Fruit fly (Drosophila melanogaster) whole organism, embryonic: Measurements from ENCODE around the gene fliI.

ENCODE experiments used
- Aef1 ChIP-seq: fragments of 200-800 bp; sonication (Bioruptor generic); IDR thresholded peaks from 3 replicates; pipeline ENCODE4 v1.3.6; 2022; ENCODE audit warnings: missing biosample characterization, missing genetic modification characterization
- B-H1 ChIP-seq: fragments of 200-800 bp; sonication (Bioruptor generic); IDR thresholded peaks from 3 replicates; pipeline ENCODE4 v1.3.6; 2022; ENCODE audit warnings: missing biosample characterization, missing genetic modification characterization
- Bgb ChIP-seq: fragments of 200-800 bp; sonication (Bioruptor generic); IDR thresholded peaks from 2 replicates; pipeline ENCODE4 v1.3.6; 2022; ENCODE audit warnings: missing biosample characterization, missing genetic modification characterization; ENCODE audit not compliant: partially characterized antibody
- CG11560 ChIP-seq: fragments of 200-800 bp; sonication (Bioruptor generic); IDR thresholded peaks from 3 replicates; pipeline ENCODE4 v1.3.6; 2022; ENCODE audit warnings: missing biosample characterization, missing genetic modification characterization
- CG12391 ChIP-seq: fragments of 200-800 bp; sonication (Bioruptor generic); optimal IDR thresholded peaks from 3 replicates; lab custom pipeline; 2018; ENCODE audit warnings: missing biosample characterization, mild to moderate bottlenecking, missing genetic modification characterization, moderate library complexity
- CG13775 ChIP-seq: fragments of 200-800 bp; sonication (Bioruptor generic); optimal IDR thresholded peaks from 3 replicates; lab custom pipeline; 2017; ENCODE audit warnings: missing biosample characterization, mild to moderate bottlenecking, missing genetic modification characterization
- CG15073 ChIP-seq: fragments of 200-800 bp; sonication (Bioruptor generic); optimal IDR thresholded peaks from 2 replicates; lab custom pipeline; 2016; ENCODE audit warnings: missing biosample characterization, missing genetic modification characterization
- CG17612 ChIP-seq: fragments of 200-800 bp; sonication (Bioruptor generic); IDR thresholded peaks from 2 replicates; pipeline ENCODE4 v1.3.6; 2022; ENCODE audit warnings: missing biosample characterization, missing genetic modification characterization
- CG2712 ChIP-seq: fragments of 200-800 bp; optimal IDR thresholded peaks from 3 replicates; lab custom pipeline; 2019; ENCODE audit warnings: missing biosample characterization, mild to moderate bottlenecking, missing genetic modification characterization, moderate library complexity
- CG32767 ChIP-seq: fragments of 200-800 bp; sonication (Bioruptor generic); IDR thresholded peaks from 2 replicates; pipeline ENCODE4 v1.3.6; 2022; ENCODE audit warnings: missing biosample characterization, missing genetic modification characterization
- CG33213 ChIP-seq: fragments of 200-800 bp; sonication (Bioruptor generic); optimal IDR thresholded peaks from 3 replicates; lab custom pipeline; 2016; ENCODE audit warnings: missing biosample characterization, missing genetic modification characterization
- CG3407 ChIP-seq: fragments of 200-800 bp; sonication (Bioruptor generic); optimal IDR thresholded peaks from 2 replicates; lab custom pipeline; 2018; ENCODE audit warnings: missing biosample characterization, mild to moderate bottlenecking, missing genetic modification characterization
- CG4282 ChIP-seq: fragments of 200-800 bp; sonication (Bioruptor generic); optimal IDR thresholded peaks from 2 replicates; lab custom pipeline; 2016; ENCODE audit warnings: missing biosample characterization, missing genetic modification characterization
- CG4404 ChIP-seq: fragments of 200-800 bp; sonication (Bioruptor generic); IDR thresholded peaks from 2 replicates; pipeline ENCODE4 v1.3.6; 2022; ENCODE audit warnings: missing biosample characterization, missing genetic modification characterization
- CG6689 ChIP-seq: fragments of 200-800 bp; sonication (Bioruptor generic); IDR thresholded peaks from 2 replicates; pipeline ENCODE4 v1.3.6; 2022; ENCODE audit warnings: missing biosample characterization, missing genetic modification characterization
- CG8281 ChIP-seq: fragments of 200-800 bp; sonication (Bioruptor generic); optimal IDR thresholded peaks from 2 replicates; lab custom pipeline; 2018; ENCODE audit warnings: missing biosample characterization, mild to moderate bottlenecking, missing genetic modification characterization, moderate library complexity
- CTCF ChIP-seq: fragments of 200-800 bp; sonication (Bioruptor generic); optimal IDR thresholded peaks from 2 replicates; lab custom pipeline; 2017; ENCODE audit warnings: missing biosample characterization, mild to moderate bottlenecking, missing genetic modification characterization, moderate library complexity
- Ets97D ChIP-seq: fragments of 200-800 bp; sonication (Bioruptor generic); optimal IDR thresholded peaks from 3 replicates; lab custom pipeline; 2016; ENCODE audit warnings: missing biosample characterization, missing genetic modification characterization
- HmgD ChIP-seq: fragments of 200-800 bp; sonication (Bioruptor generic); optimal IDR thresholded peaks from 3 replicates; lab custom pipeline; 2016; ENCODE audit warnings: missing biosample characterization, missing genetic modification characterization
- Lhr ChIP-seq: fragments of 200-800 bp; sonication (Bioruptor generic); optimal IDR thresholded peaks from 3 replicates; lab custom pipeline; 2017; ENCODE audit warnings: mild to moderate bottlenecking, missing biosample characterization, missing genetic modification reagents, missing genetic modification characterization
- Pdp1 ChIP-seq, 2 experiments: fragments of 200-800 bp; sonication (Bioruptor generic); optimal IDR thresholded peaks; 3 replicates each; lab custom pipeline; 2016; ENCODE audit warnings: missing biosample characterization in 2 of 2, missing genetic modification characterization in 2 of 2, mild to moderate bottlenecking in 1 of 2, moderate library complexity in 1 of 2
- Ravus ChIP-seq: fragments of 200-800 bp; sonication (Bioruptor generic); IDR thresholded peaks from 2 replicates; pipeline ENCODE4 v1.3.6; 2022; ENCODE audit warnings: missing biosample characterization, missing genetic modification characterization
- Sin3A ChIP-seq: fragments of >200 bp; optimal IDR thresholded peaks from 2 replicates; lab custom pipeline; 2018
- Stat92E ChIP-seq, 3 experiments: fragments of >200 bp in 2 of 3; fragments of 200-800 bp in 1 of 3; sonication (Bioruptor generic) in 1 of 3; optimal IDR thresholded peaks; 2 replicates each; lab custom pipeline; 2017 to 2019; ENCODE audit warnings: missing biosample characterization in 3 of 3, missing genetic modification characterization in 3 of 3, mild to moderate bottlenecking in 1 of 3, moderate library complexity in 1 of 3
- Trl ChIP-seq, 3 experiments: fragments of >200 bp in 2 of 3; fragments of 200-800 bp in 1 of 3; sonication (Bioruptor generic) in 1 of 3; optimal IDR thresholded peaks; 2 replicates in 1 of 3; 3 replicates in 2 of 3; lab custom pipeline; 2016 to 2017; ENCODE audit warnings: missing biosample characterization in 1 of 3, missing genetic modification characterization in 1 of 3
- ac ChIP-seq: fragments of 200-800 bp; sonication (Bioruptor generic); optimal IDR thresholded peaks from 3 replicates; lab custom pipeline; 2017; ENCODE audit warnings: missing biosample characterization, mild to moderate bottlenecking, missing genetic modification characterization
- al ChIP-seq: fragments of 200-800 bp; sonication (Bioruptor generic); IDR thresholded peaks from 2 replicates; pipeline ENCODE4 v1.3.6; 2022; ENCODE audit warnings: missing biosample characterization, missing genetic modification characterization
- ara ChIP-seq: fragments of 200-800 bp; sonication (Bioruptor generic); IDR thresholded peaks from 2 replicates; pipeline ENCODE4 v1.3.6; 2022; ENCODE audit warnings: missing biosample characterization, missing genetic modification characterization
- bbx ChIP-seq: fragments of 200-800 bp; sonication (Bioruptor generic); IDR thresholded peaks from 2 replicates; pipeline ENCODE4 v1.3.6; 2022; ENCODE audit warnings: missing biosample characterization, missing genetic modification characterization; ENCODE audit not compliant: partially characterized antibody
- crp ChIP-seq, 2 experiments: fragments of 200-800 bp; sonication (Bioruptor generic); optimal IDR thresholded peaks; 2 replicates in 1 of 2; 3 replicates in 1 of 2; lab custom pipeline; 2017; ENCODE audit warnings: missing biosample characterization in 2 of 2, missing genetic modification characterization in 2 of 2, mild to moderate bottlenecking in 1 of 2, moderate library complexity in 1 of 2
- dmrt11E ChIP-seq: fragments of 200-800 bp; sonication (Bioruptor generic); optimal IDR thresholded peaks from 3 replicates; lab custom pipeline; 2018; ENCODE audit warnings: missing biosample characterization, mild to moderate bottlenecking, missing genetic modification characterization, moderate library complexity
- fd64A ChIP-seq: fragments of 200-800 bp; sonication (Bioruptor generic); optimal IDR thresholded peaks from 3 replicates; lab custom pipeline; 2018; ENCODE audit warnings: missing biosample characterization, mild to moderate bottlenecking, missing genetic modification characterization
- h ChIP-seq: fragments of >200 bp; optimal IDR thresholded peaks from 2 replicates; lab custom pipeline; 2017
- hb ChIP-seq: fragments of 200-800 bp; sonication (Bioruptor generic); IDR thresholded peaks from 3 replicates; pipeline ENCODE4 v1.3.6; 2022; ENCODE audit warnings: missing biosample characterization, missing genetic modification characterization; ENCODE audit not compliant: partially characterized antibody
- ken ChIP-seq: fragments of 200-800 bp; sonication (Bioruptor generic); IDR thresholded peaks from 3 replicates; pipeline ENCODE4 v1.3.6; 2022; ENCODE audit warnings: missing biosample characterization, missing genetic modification characterization
- lbe ChIP-seq: fragments of 200-800 bp; sonication (Bioruptor generic); optimal IDR thresholded peaks from 2 replicates; lab custom pipeline; 2016; ENCODE audit warnings: missing biosample characterization, mild to moderate bottlenecking, missing genetic modification characterization
- nerfin-2 ChIP-seq: fragments of 200-800 bp; sonication (Bioruptor generic); IDR thresholded peaks from 2 replicates; pipeline ENCODE4 v1.3.6; 2022; ENCODE audit warnings: missing biosample characterization, missing genetic modification characterization; ENCODE audit not compliant: partially characterized antibody
- oc ChIP-seq: fragments of 200-800 bp; sonication (Bioruptor generic); optimal IDR thresholded peaks from 2 replicates; lab custom pipeline; 2018; ENCODE audit warnings: missing biosample characterization, mild to moderate bottlenecking, missing genetic modification characterization, moderate library complexity
- pan ChIP-seq, 4 experiments: fragments of >200 bp in 3 of 4; fragments of 200-800 bp in 1 of 4; sonication (Bioruptor generic) in 1 of 4; optimal IDR thresholded peaks in 3 of 4; IDR thresholded peaks in 1 of 4; 2 replicates each; pipeline versions ENCODE4 v1.3.6 to Lab custom; 2017 to 2022; ENCODE audit warnings: missing biosample characterization in 2 of 4, missing genetic modification characterization in 2 of 4, mixed read lengths in 1 of 4
- pita ChIP-seq: fragments of 200-800 bp; sonication (Bioruptor generic); optimal IDR thresholded peaks from 2 replicates; lab custom pipeline; 2017; ENCODE audit warnings: missing biosample characterization, mild to moderate bottlenecking, missing genetic modification characterization
- pzg ChIP-seq: fragments of 200-800 bp; sonication (Bioruptor generic); optimal IDR thresholded peaks from 3 replicates; lab custom pipeline; 2018; ENCODE audit warnings: missing biosample characterization, mild to moderate bottlenecking, missing genetic modification characterization, moderate library complexity
- rib ChIP-seq: fragments of 200-800 bp; sonication (Bioruptor generic); IDR thresholded peaks from 2 replicates; pipeline ENCODE4 v1.3.6; 2022; ENCODE audit warnings: missing biosample characterization, missing genetic modification characterization
- sim ChIP-seq: fragments of 200-800 bp; sonication (Bioruptor generic); IDR thresholded peaks from 2 replicates; pipeline ENCODE4 v1.3.6; 2022; ENCODE audit warnings: missing biosample characterization, missing genetic modification characterization
- sima ChIP-seq: fragments of 200-800 bp; sonication (Bioruptor generic); optimal IDR thresholded peaks from 2 replicates; lab custom pipeline; 2016; ENCODE audit warnings: missing biosample characterization, missing genetic modification characterization
- stc ChIP-seq: fragments of 200-800 bp; sonication (Bioruptor generic); IDR thresholded peaks from 2 replicates; pipeline ENCODE4 v1.3.6; 2022; ENCODE audit warnings: missing biosample characterization, missing genetic modification characterization
- tna ChIP-seq: fragments of 200-800 bp; sonication (Bioruptor generic); IDR thresholded peaks from 2 replicates; pipeline ENCODE4 v1.3.6; 2022; ENCODE audit warnings: missing biosample characterization, missing genetic modification characterization; ENCODE audit not compliant: partially characterized antibody
- wdn ChIP-seq: fragments of 200-800 bp; sonication (Bioruptor generic); IDR thresholded peaks from 2 replicates; pipeline ENCODE4 v1.3.6; 2022; ENCODE audit warnings: missing biosample characterization, missing genetic modification characterization
- wek ChIP-seq: fragments of 200-800 bp; sonication (Bioruptor generic); optimal IDR thresholded peaks from 3 replicates; lab custom pipeline; 2018; ENCODE audit warnings: missing biosample characterization, mild to moderate bottlenecking, missing genetic modification characterization, moderate library complexity
- yki ChIP-seq: fragments of >200 bp; optimal IDR thresholded peaks from 3 replicates; lab custom pipeline; 2018

Gene fliI

dm6 chrX:21323933-21324688 is 15.4 kb upstream of the fliI start, which contains the start of the genes Dd and CG1486 (continued):
- TF ChIP-seq CG12391 (tag; lab: Kevin White, UChicago), result peak; percentile 24
- no peak for TF ChIP-seq stc (GFP tag; lab: Robert Waterston, UW)
- TF ChIP-seq CG17612, result no peak
- TF ChIP-seq Bgb (GFP tag; lab: Robert Waterston, UW), result peak; percentile 88
- no peak for TF ChIP-seq wdn
- peak; percentile 13 for TF ChIP-seq HmgD (GFP tag; lab: Kevin White, UChicago)
- peak; percentile 44 for TF ChIP-seq CG33213 (GFP tag; lab: Kevin White, UChicago)
- TF ChIP-seq Stat92E (GFP tag; optimal IDR thresholded peaks at IDR 0.05; lab: Kevin White, UChicago), result peak in 1 of 3 experiments; percentile 4
- no peak for TF ChIP-seq CG15073 (GFP tag; lab: Kevin White, UChicago)
- TF ChIP-seq CG11560, result peak; percentile 44; the same call in 1 of the 3 replicates
- peak; percentile 84 for TF ChIP-seq nerfin-2
- TF ChIP-seq CTCF (GFP tag; lab: Kevin White, UChicago), result peak; percentile 33
- no peak for TF ChIP-seq ken (GFP tag; lab: Robert Waterston, UW)
- peak; percentile 32 for TF ChIP-seq CG2712 (tag; lab: Kevin White, UChicago)
- peak in 1 of 2 experiments; percentile 73 for TF ChIP-seq Pdp1 (GFP tag; optimal IDR thresholded peaks at IDR 0.05; lab: Kevin White, UChicago)
- TF ChIP-seq dmrt11E (tag; lab: Kevin White, UChicago), result peak; percentile 9
- no peak for TF ChIP-seq sima (GFP tag; lab: Kevin White, UChicago)
- TF ChIP-seq Trl (optimal IDR thresholded peaks at IDR 0.05; lab: Kevin White, UChicago), result peak in 1 of 2 experiments; percentile 39
- no peak for TF ChIP-seq Trl (GFP tag; optimal IDR thresholded peaks at IDR 0.05; lab: Kevin White, UChicago)
- peak; percentile 9 for TF ChIP-seq yki (lab: Kevin White, UChicago)
- no peak for TF ChIP-seq sim (GFP tag; lab: Robert Waterston, UW)
- no peak for TF ChIP-seq h (lab: Kevin White, UChicago)
- TF ChIP-seq Ravus (GFP tag; lab: Robert Waterston, UW), result no peak
- peak; percentile 93 for TF ChIP-seq pzg
- no peak for TF ChIP-seq B-H1
- peak; percentile 70 for TF ChIP-seq Lhr (GFP tag; lab: Kevin White, UChicago)
- TF ChIP-seq CG3407 (GFP tag; lab: Kevin White, UChicago), result no peak
- TF ChIP-seq Ets97D (GFP tag; lab: Kevin White, UChicago), result peak; percentile 81
- TF ChIP-seq CG4404 (GFP tag; lab: Robert Waterston, UW), result no peak
- no peak for TF ChIP-seq oc
- no peak for TF ChIP-seq pan (optimal IDR thresholded peaks at IDR 0.05; lab: Kevin White, UChicago)
- peak in 1 of 2 experiments; percentile 21 for TF ChIP-seq pan (GFP tag; optimal IDR thresholded peaks at IDR 0.05 in 1 of 2, IDR thresholded peaks at IDR 0.05 in 1 of 2)
- no peak for TF ChIP-seq al (GFP tag; lab: Robert Waterston, UW)
- TF ChIP-seq pita (GFP tag; lab: Kevin White, UChicago), result peak; percentile 66
- no peak for TF ChIP-seq fd64A (GFP tag; lab: Kevin White, UChicago)
- TF ChIP-seq tna (GFP tag; lab: Robert Waterston, UW), result peak; percentile 73
- peak in 1 of 2 experiments; percentile 14 for TF ChIP-seq crp (GFP tag; optimal IDR thresholded peaks at IDR 0.05; lab: Kevin White, UChicago)
- no peak for TF ChIP-seq CG13775 (GFP tag; lab: Kevin White, UChicago)
- TF ChIP-seq CG4282 (GFP tag; lab: Kevin White, UChicago), result peak; percentile 22
- TF ChIP-seq CG32767, result no peak
- TF ChIP-seq lbe (GFP tag; lab: Kevin White, UChicago), result no peak
- TF ChIP-seq CG8281 (tag; lab: Kevin White, UChicago), result no peak
- TF ChIP-seq Sin3A (lab: Kevin White, UChicago), result peak; percentile 98
- TF ChIP-seq ac, result no peak
- no peak for TF ChIP-seq CG6689 (GFP tag; lab: Robert Waterston, UW)
- no peak for TF ChIP-seq Aef1 (GFP tag; lab: Robert Waterston, UW)
- no peak for TF ChIP-seq rib
- no peak for TF ChIP-seq wek
- no peak for TF ChIP-seq ara (GFP tag; lab: Robert Waterston, UW)
- TF ChIP-seq hb (GFP tag; lab: Robert Waterston, UW), result peak; percentile 90
- peak; percentile 89 for TF ChIP-seq bbx
